Fruit fly (Drosophila melanogaster): ENCODE data around the gene CG17078.

Gene CG17078

DNA sequence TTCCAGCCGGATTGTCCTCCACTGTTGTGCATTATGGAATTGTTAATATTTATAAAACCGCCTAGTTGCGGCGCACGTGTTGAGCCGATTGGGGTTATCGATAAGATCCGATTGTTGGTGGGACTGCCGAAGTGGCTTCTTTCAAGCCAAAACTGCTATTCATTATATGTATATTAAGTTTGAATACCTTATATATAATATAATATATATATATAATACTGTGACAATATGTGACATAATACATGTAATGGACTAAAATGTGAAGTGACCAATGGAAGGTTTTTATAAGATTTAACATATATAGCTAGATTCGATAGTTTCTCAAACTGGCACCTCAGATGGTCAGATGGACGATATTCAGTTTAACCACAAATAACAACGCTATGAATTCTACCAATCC is 4.4 kb downstream of the CG17078 start, which contains the start of the genes mbm and CG11555:
Gene mbm (minus strand): TSS at position 113 of the 400 bp plus-strand sequence.
Gene CG11555 (plus strand): TSS at position 234 of the 400 bp plus-strand sequence.
- TF ChIP-seq sc (optimal IDR thresholded peaks at IDR 0.05), result no peak
- no peak for TF ChIP-seq sc (GFP tag; optimal IDR thresholded peaks at IDR 0.05)
- peak; percentile 70 for TF ChIP-seq Dref (GFP tag; IDR thresholded peaks at IDR 0.05)
- no peak for TF ChIP-seq lilli (GFP tag; optimal IDR thresholded peaks at IDR 0.05)
- peak; percentile 61 for TF ChIP-seq Med (GFP tag)
- TF ChIP-seq slbo (GFP tag; IDR thresholded peaks at IDR 0.05), result peak; percentile 25; the same call in 1 of the 2 replicates
- TF ChIP-seq Doc3 (GFP tag; IDR thresholded peaks at IDR 0.05; ENCODE audit: partially characterized antibody), result peak; percentile 61
- TF ChIP-seq CG8359 (GFP tag; optimal IDR thresholded peaks at IDR 0.05; ENCODE audit: borderline replicate concordance), result no peak
- peak; percentile 34; the same call in 1 of the 2 replicates for TF ChIP-seq amos (GFP tag; IDR thresholded peaks at IDR 0.05; ENCODE audit: partially characterized antibody)
- TF ChIP-seq ase (GFP tag; IDR thresholded peaks at IDR 0.05), result no peak
- no peak for TF ChIP-seq disco-r (GFP tag; optimal IDR thresholded peaks at IDR 0.05)
- TF ChIP-seq grau (tag; optimal IDR thresholded peaks at IDR 0.05), result peak; percentile 60
- 0 out of 2 replicates have a peak, but pooled peaks have one; percentile 27 for TF ChIP-seq E2f2 (GFP tag; IDR thresholded peaks at IDR 0.05)
- TF ChIP-seq sug (tag; optimal IDR thresholded peaks at IDR 0.05), result peak; percentile 57
- peak; percentile 8 for TF ChIP-seq CG30403 (GFP tag; optimal IDR thresholded peaks at IDR 0.05)
- peak; percentile 55 for TF ChIP-seq CG15514 (GFP tag; optimal IDR thresholded peaks at IDR 0.05)
- no peak for TF ChIP-seq CG13624 (GFP tag; optimal IDR thresholded peaks at IDR 0.05)
- TF ChIP-seq CG33557 (GFP tag; optimal IDR thresholded peaks at IDR 0.05), result peak; percentile 24
- no peak for TF ChIP-seq Atf6 (GFP tag; IDR thresholded peaks at IDR 0.05)
- TF ChIP-seq stwl (tag; optimal IDR thresholded peaks at IDR 0.05), result peak; percentile 8
- no peak for TF ChIP-seq CG11696 (GFP tag; IDR thresholded peaks at IDR 0.05)
- TF ChIP-seq bbx (GFP tag; IDR thresholded peaks at IDR 0.05; ENCODE audit: partially characterized antibody), result peak; percentile 29
- TF ChIP-seq CG10147 (GFP tag; optimal IDR thresholded peaks at IDR 0.05), result peak; percentile 51
- TF ChIP-seq Nf-YB (GFP tag; optimal IDR thresholded peaks at IDR 0.05), result peak; percentile 44
- peak; percentile 31 for TF ChIP-seq CG17359 (tag; optimal IDR thresholded peaks at IDR 0.05)
- TF ChIP-seq trem (tag; optimal IDR thresholded peaks at IDR 0.05), result peak; percentile 67
- TF ChIP-seq Dp (GFP tag; optimal IDR thresholded peaks at IDR 0.05), result peak; percentile 25
- TF ChIP-seq caup (GFP tag; optimal IDR thresholded peaks at IDR 0.05; ENCODE audit: severe bottlenecking), result no peak
- TF ChIP-seq CG10543 (GFP tag; optimal IDR thresholded peaks at IDR 0.05), result peak; percentile 11
- peak; percentile 32; the same call in 1 of the 3 replicates for TF ChIP-seq CG14860 (GFP tag; IDR thresholded peaks at IDR 0.05; ENCODE audit: partially characterized antibody)
- peak; percentile 10 for TF ChIP-seq Hr3 (GFP tag; optimal IDR thresholded peaks at IDR 0.05)
- no peak for TF ChIP-seq Jarid2 (GFP tag; optimal IDR thresholded peaks at IDR 0.05)
- TF ChIP-seq CG3281 (GFP tag; optimal IDR thresholded peaks at IDR 0.05), result peak; percentile 47
- peak; percentile 21; the same call in 1 of the 3 replicates for TF ChIP-seq CG34422 (GFP tag; IDR thresholded peaks at IDR 0.05)
- peak; percentile 50 for TF ChIP-seq zen (tag; optimal IDR thresholded peaks at IDR 0.05)
- peak in 1 of 2 experiments; percentile 43 for TF ChIP-seq crp (GFP tag; optimal IDR thresholded peaks at IDR 0.05)
- peak; percentile 44; the same call in 1 of the 3 replicates for TF ChIP-seq CG17361 (GFP tag; IDR thresholded peaks at IDR 0.05)
- peak; percentile 6 for TF ChIP-seq CG10267 (tag; optimal IDR thresholded peaks at IDR 0.05)
- no peak for TF ChIP-seq NC2β (GFP tag; optimal IDR thresholded peaks at IDR 0.05)
- peak; percentile 64 for TF ChIP-seq scrt (GFP tag; optimal IDR thresholded peaks at IDR 0.05)
- TF ChIP-seq hbn (GFP tag; IDR thresholded peaks at IDR 0.05; ENCODE audit: partially characterized antibody), result 0 out of 2 replicates have a peak, but pooled peaks have one; percentile 24
- peak; percentile 10 for TF ChIP-seq CG4617 (GFP tag; optimal IDR thresholded peaks at IDR 0.05; ENCODE audit: borderline replicate concordance)
- no peak for TF ChIP-seq CG1024 (GFP tag; IDR thresholded peaks at IDR 0.05)
- TF ChIP-seq CG13296 (GFP tag; optimal IDR thresholded peaks at IDR 0.05), result peak; percentile 40
- TF ChIP-seq CG10565 (GFP tag; optimal IDR thresholded peaks at IDR 0.05), result no peak
- no peak for TF ChIP-seq CG15011 (GFP tag; optimal IDR thresholded peaks at IDR 0.05)
- peak; percentile 64 for TF ChIP-seq Scr (GFP tag; IDR thresholded peaks at IDR 0.05; ENCODE audit: partially characterized antibody)
- peak; percentile 34 for TF ChIP-seq pzg (GFP tag; optimal IDR thresholded peaks at IDR 0.05)
- TF ChIP-seq CG30431 (GFP tag; optimal IDR thresholded peaks at IDR 0.05), result no peak
